Fruit fly (Drosophila melanogaster) whole organism, pupa: ENCODE data around the gene CG14301.

Experiments
- CG12605 ChIP-seq: fragments of 200-800 bp; sonication (Bioruptor generic); IDR thresholded peaks from 2 replicates; pipeline ENCODE4 v1.3.6; 2022; ENCODE audit warnings: missing biosample characterization, missing genetic modification characterization
- CG13204 ChIP-seq: fragments of 200-800 bp; sonication (Bioruptor generic); optimal IDR thresholded peaks from 2 replicates; lab custom pipeline; 2018; ENCODE audit warnings: missing biosample characterization, mild to moderate bottlenecking, missing genetic modification characterization, moderate library complexity
- CG4496 ChIP-seq: fragments of 200-800 bp; sonication (Bioruptor generic); IDR thresholded peaks from 3 replicates; pipeline ENCODE4 v1.3.6; 2022; ENCODE audit warnings: missing biosample characterization, missing genetic modification characterization
- CG9948 ChIP-seq: fragments of 200-800 bp; sonication (Bioruptor generic); optimal IDR thresholded peaks from 2 replicates; lab custom pipeline; 2018; ENCODE audit warnings: missing biosample characterization, mild to moderate bottlenecking, missing genetic modification characterization, moderate library complexity
- Ets98B ChIP-seq: fragments of 200-800 bp; sonication (Bioruptor generic); IDR thresholded peaks from 2 replicates; pipeline ENCODE4 v1.3.6; 2022; ENCODE audit warnings: missing biosample characterization, missing genetic modification characterization
- Pif1B ChIP-seq: fragments of 200-800 bp; sonication (Bioruptor generic); optimal IDR thresholded peaks from 3 replicates; lab custom pipeline; 2016; ENCODE audit warnings: missing biosample characterization, missing genetic modification characterization
- fd96Ca ChIP-seq: fragments of 200-800 bp; sonication (Bioruptor generic); IDR thresholded peaks from 3 replicates; pipeline ENCODE4 v1.3.6; 2022; ENCODE audit warnings: missing biosample characterization, missing genetic modification characterization
- gl ChIP-seq: fragments of 200-800 bp; sonication (Bioruptor generic); optimal IDR thresholded peaks from 2 replicates; lab custom pipeline; 2018; ENCODE audit warnings: missing biosample characterization, mild to moderate bottlenecking, missing genetic modification characterization
- rn ChIP-seq: fragments of 200-800 bp; sonication (Bioruptor generic); IDR thresholded peaks from 2 replicates; pipeline ENCODE4 v1.3.6; 2022; ENCODE audit warnings: missing biosample characterization, missing genetic modification characterization

- no peak for TF ChIP-seq gl (tag; lab: Kevin White, UChicago)
- TF ChIP-seq rn (GFP tag; lab: Robert Waterston, UW) = no peak
- no peak for TF ChIP-seq Ets98B (GFP tag; lab: Robert Waterston, UW)
- no peak for TF ChIP-seq CG12605
- TF ChIP-seq fd96Ca (GFP tag; lab: Robert Waterston, UW) = no peak
- TF ChIP-seq CG13204 (GFP tag; lab: Kevin White, UChicago) = no peak
- no peak for TF ChIP-seq CG4496 (GFP tag; lab: Robert Waterston, UW)
- no peak for TF ChIP-seq CG9948 (tag; lab: Kevin White, UChicago)
- TF ChIP-seq Pif1B (GFP tag; lab: Kevin White, UChicago) = no peak
Measured at dm6 chr3R:18665061-18665460, 23.8 kb upstream of the CG14301 start, which contains the start of gene CG31231.
